Worm (Caenorhabditis elegans) whole organism, L3 larva: ENCODE data around the gene dgtr-1.
A peak's percentile ranks its signal among the peaks of the same experiment; 100 is the strongest.

Source experiments
- ZK546.5 ChIP-seq: sonication (generic microtip); optimal IDR thresholded peaks from 2 replicates; lab custom pipeline; 2017; ENCODE audit warnings: missing biosample characterization, missing genetic modification characterization
- ama-1 ChIP-seq: fragments of 150-350 bp; optimal IDR thresholded peaks from 2 replicates; lab custom pipeline; 2018
- ceh-28 ChIP-seq: fragments of 150-350 bp; optimal IDR thresholded peaks from 2 replicates; lab custom pipeline; 2014; ENCODE audit warnings: missing biosample characterization, missing genetic modification reagents, missing genetic modification characterization
- ceh-82 ChIP-seq: fragments of 150-350 bp; optimal IDR thresholded peaks from 2 replicates; lab custom pipeline; 2014; ENCODE audit warnings: missing biosample characterization, missing genetic modification characterization
- daf-12 ChIP-seq: fragments of 150-350 bp; optimal IDR thresholded peaks from 2 replicates; lab custom pipeline; 2014; ENCODE audit warnings: missing biosample characterization, missing genetic modification reagents, missing genetic modification characterization
- egl-5 ChIP-seq: fragments of 150-350 bp; optimal IDR thresholded peaks from 2 replicates; lab custom pipeline; 2017; ENCODE audit warnings: missing biosample characterization, missing genetic modification reagents, missing genetic modification characterization, inconsistent platforms
- elt-1 ChIP-seq: fragments of 150-350 bp; optimal IDR thresholded peaks from 2 replicates; lab custom pipeline; 2014; ENCODE audit warnings: missing biosample characterization, missing genetic modification characterization
- elt-2 ChIP-seq: sonication (generic microtip); optimal IDR thresholded peaks from 2 replicates; lab custom pipeline; 2016; ENCODE audit warnings: missing genetic modification reagents, mild to moderate bottlenecking, missing genetic modification characterization, missing compliant biosample characterization
- elt-3 ChIP-seq, 3 experiments: fragments of 150-350 bp in 1 of 3; sonication (generic microtip) in 2 of 3; optimal IDR thresholded peaks; 2 replicates in 2 of 3; 4 replicates in 1 of 3; lab custom pipeline; 2014 to 2017; ENCODE audit warnings: missing biosample characterization in 3 of 3, missing genetic modification characterization in 3 of 3
- eor-1 ChIP-seq, 2 experiments: fragments of 150-350 bp; optimal IDR thresholded peaks; 2 replicates each; lab custom pipeline; 2014 to 2018; ENCODE audit warnings: missing biosample characterization in 2 of 2, missing genetic modification characterization in 2 of 2
- fkh-10 ChIP-seq: sonication (generic microtip); optimal IDR thresholded peaks from 2 replicates; lab custom pipeline; 2017; ENCODE audit warnings: missing biosample characterization, missing genetic modification reagents, missing genetic modification characterization
- fkh-2 ChIP-seq: fragments of 150-350 bp; optimal IDR thresholded peaks from 2 replicates; lab custom pipeline; 2014; ENCODE audit warnings: missing biosample characterization, missing genetic modification reagents, missing genetic modification characterization
- fos-1 ChIP-seq: fragments of 150-350 bp; optimal IDR thresholded peaks from 2 replicates; lab custom pipeline; 2014; ENCODE audit warnings: missing biosample characterization, missing genetic modification characterization
- hmg-11 ChIP-seq: sonication (generic microtip); optimal IDR thresholded peaks from 2 replicates; lab custom pipeline; 2016; ENCODE audit warnings: missing genetic modification characterization, missing compliant biosample characterization
- jun-1 ChIP-seq: fragments of 150-350 bp; optimal IDR thresholded peaks from 2 replicates; lab custom pipeline; 2014; ENCODE audit warnings: missing biosample characterization, missing genetic modification reagents, missing genetic modification characterization
- lin-15B ChIP-seq: fragments of 150-350 bp; optimal IDR thresholded peaks from 2 replicates; lab custom pipeline; 2014; ENCODE audit warnings: missing biosample characterization, missing genetic modification characterization
- lin-39 ChIP-seq: fragments of 150-350 bp; optimal IDR thresholded peaks from 2 replicates; lab custom pipeline; 2018; ENCODE audit warnings: missing biosample characterization, missing genetic modification reagents, missing genetic modification characterization
- mdl-1 ChIP-seq: fragments of 150-350 bp; optimal IDR thresholded peaks from 2 replicates; lab custom pipeline; 2014; ENCODE audit warnings: missing biosample characterization, missing genetic modification characterization
- mml-1 ChIP-seq: fragments of 150-350 bp; sonication (generic microtip); optimal IDR thresholded peaks from 3 replicates; lab custom pipeline; 2014; ENCODE audit warnings: missing biosample characterization, missing genetic modification characterization
- nfya-1 ChIP-seq: sonication (generic microtip); optimal IDR thresholded peaks from 2 replicates; lab custom pipeline; 2017; ENCODE audit warnings: missing genetic modification characterization, mild to moderate bottlenecking, missing compliant biosample characterization, antibody characterized with exemption, moderate library complexity; ENCODE audit not compliant: insufficient read depth
- nhr-11 ChIP-seq: fragments of 150-350 bp; optimal IDR thresholded peaks from 2 replicates; lab custom pipeline; 2014; ENCODE audit warnings: missing biosample characterization, missing genetic modification characterization
- nhr-12 ChIP-seq: fragments of 150-350 bp; optimal IDR thresholded peaks from 2 replicates; lab custom pipeline; 2014; ENCODE audit warnings: missing biosample characterization, missing genetic modification characterization
- nhr-23 ChIP-seq: fragments of 150-350 bp; optimal IDR thresholded peaks from 2 replicates; lab custom pipeline; 2014; ENCODE audit warnings: missing biosample characterization, missing genetic modification reagents, missing genetic modification characterization
- nhr-25 ChIP-seq: sonication (generic microtip); optimal IDR thresholded peaks from 2 replicates; lab custom pipeline; 2017; ENCODE audit warnings: missing biosample characterization, missing genetic modification characterization
- nhr-43 ChIP-seq: sonication (generic microtip); optimal IDR thresholded peaks from 2 replicates; lab custom pipeline; 2016; ENCODE audit warnings: mild to moderate bottlenecking, missing genetic modification characterization, missing compliant biosample characterization; ENCODE audit not compliant: poor library complexity, severe bottlenecking
- nhr-67 ChIP-seq: fragments of 150-350 bp; optimal IDR thresholded peaks from 2 replicates; lab custom pipeline; 2014; ENCODE audit warnings: missing biosample characterization, missing genetic modification characterization
- nhr-77 ChIP-seq: fragments of 150-350 bp; optimal IDR thresholded peaks from 2 replicates; lab custom pipeline; 2014; ENCODE audit warnings: missing biosample characterization, missing genetic modification characterization
- pha-4 ChIP-seq: fragments of 150-350 bp; optimal IDR thresholded peaks from 2 replicates; lab custom pipeline; 2014; ENCODE audit warnings: missing biosample characterization, missing genetic modification reagents, missing genetic modification characterization
- pqm-1 ChIP-seq: fragments of 150-350 bp; optimal IDR thresholded peaks from 2 replicates; lab custom pipeline; 2017; ENCODE audit warnings: missing biosample characterization, missing genetic modification characterization, inconsistent platforms
- skn-1 ChIP-seq: fragments of 150-350 bp; optimal IDR thresholded peaks from 2 replicates; lab custom pipeline; 2014; ENCODE audit warnings: missing biosample characterization, missing genetic modification characterization
- snpc-4 ChIP-seq: fragments of 150-350 bp; optimal IDR thresholded peaks from 2 replicates; lab custom pipeline; 2014; ENCODE audit warnings: missing biosample characterization, missing genetic modification characterization
- unc-39 ChIP-seq: sonication (generic microtip); optimal IDR thresholded peaks from 4 replicates; lab custom pipeline; 2017; ENCODE audit warnings: missing biosample characterization, missing genetic modification characterization
- unc-62 ChIP-seq: fragments of 150-350 bp; sonication (generic microtip); optimal IDR thresholded peaks from 4 replicates; lab custom pipeline; 2014; ENCODE audit warnings: missing biosample characterization, missing genetic modification reagents, missing genetic modification characterization
- zag-1 ChIP-seq: fragments of 150-350 bp; optimal IDR thresholded peaks from 2 replicates; lab custom pipeline; 2014; ENCODE audit warnings: missing biosample characterization, missing genetic modification characterization
- ztf-11 ChIP-seq: fragments of 150-350 bp; optimal IDR thresholded peaks from 2 replicates; lab custom pipeline; 2014; ENCODE audit warnings: missing biosample characterization, missing genetic modification characterization
- ztf-4 ChIP-seq: fragments of 150-350 bp; optimal IDR thresholded peaks from 2 replicates; lab custom pipeline; 2014; ENCODE audit warnings: missing biosample characterization, missing genetic modification characterization

dgtr-1 gene

DNA sequence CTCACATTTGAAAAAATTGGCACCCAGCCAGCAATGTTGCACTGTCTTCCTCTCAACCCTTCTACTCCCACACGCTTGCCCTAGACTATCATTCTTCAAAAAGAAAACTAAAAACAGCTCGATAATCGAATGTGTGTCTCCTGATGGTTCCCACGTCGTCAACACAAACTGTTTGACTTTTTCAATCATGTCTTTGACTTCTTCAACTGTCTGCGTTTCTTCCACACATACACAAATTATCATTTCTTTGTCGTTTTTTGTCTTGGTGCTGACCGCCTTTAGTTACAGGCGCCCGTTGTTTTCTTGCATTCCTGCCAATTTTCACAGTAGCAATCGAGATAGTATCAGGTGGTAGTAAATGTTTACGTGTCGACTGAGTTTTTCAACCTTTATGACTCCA lies 34.3 kb upstream of the dgtr-1 start:
- TF ChIP-seq nhr-67 (no peak), elt-2 (tag; lab: Kevin White, UChicago) (peak; percentile 63), pha-4 (peak; percentile 14)

DNA sequence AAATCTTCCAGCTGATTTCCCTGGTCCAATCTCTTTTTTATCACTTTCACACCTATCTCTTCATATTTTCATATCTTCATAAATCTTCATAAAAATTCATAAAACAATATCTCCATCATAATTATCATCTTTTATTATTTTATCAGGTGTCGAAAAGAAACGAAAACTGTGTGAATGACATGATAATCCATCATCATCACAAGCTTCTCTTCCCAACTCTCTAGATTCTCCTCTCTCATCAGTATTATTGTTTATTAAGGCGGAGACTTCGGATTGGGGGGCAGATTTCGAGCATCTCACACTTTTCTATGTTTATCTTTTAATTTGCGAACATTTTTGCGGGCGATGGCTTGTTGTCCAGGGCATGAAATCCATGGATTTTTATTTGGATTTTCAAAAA lies 32.7 kb upstream of the dgtr-1 start:
- TF ChIP-seq ama-1 (lab: Kevin White, UChicago) = no peak
- no peak for TF ChIP-seq jun-1 (tag; lab: Kevin White, UChicago)
- no peak for TF ChIP-seq egl-5 (tag; lab: Kevin White, UChicago)
- TF ChIP-seq nhr-11 = no peak
- TF ChIP-seq ZK546.5 (tag; lab: Kevin White, UChicago) = no peak
- no peak for TF ChIP-seq fkh-2
- no peak for TF ChIP-seq ztf-11
- TF ChIP-seq nhr-25 (tag; lab: Kevin White, UChicago) = no peak
- TF ChIP-seq elt-2 (tag; lab: Kevin White, UChicago) = no peak
- no peak for TF ChIP-seq pha-4
- TF ChIP-seq mml-1 (tag; lab: Kevin White, UChicago) = no peak
- no peak for TF ChIP-seq unc-39 (tag; lab: Kevin White, UChicago)
- no peak for TF ChIP-seq fkh-10 (GFP tag; lab: Kevin White, UChicago)
- no peak for TF ChIP-seq pqm-1 (tag; lab: Kevin White, UChicago)

DNA sequence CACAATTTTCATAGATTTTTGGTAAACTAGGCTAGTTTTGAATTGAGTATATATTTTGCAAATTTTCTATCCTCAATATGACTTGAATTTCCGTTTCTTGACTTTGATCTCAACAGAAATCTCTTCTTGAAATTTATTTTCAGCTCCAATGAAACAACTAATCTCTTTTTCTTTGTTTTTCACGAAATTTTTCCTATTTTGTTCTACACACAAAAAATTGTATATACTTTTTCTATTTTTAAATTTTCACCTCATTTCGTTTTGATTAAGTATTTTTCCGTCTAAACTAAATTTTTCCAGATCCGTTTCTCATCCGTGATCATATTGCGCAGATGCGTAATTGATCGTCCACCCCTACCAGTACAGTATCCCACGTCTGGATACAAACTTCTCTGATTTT lies 32.1 kb upstream of the dgtr-1 start, which contains the start of gene unc-83:
Gene unc-83, plus strand, starts transcription at position 301 of the 400 bp plus-strand sequence.
- TF ChIP-seq ztf-4 (tag; lab: Kevin White, UChicago) = no peak
- no peak for TF ChIP-seq zag-1 (tag; lab: Kevin White, UChicago)
- no peak for TF ChIP-seq ceh-82 (tag; lab: Kevin White, UChicago)
- no peak for TF ChIP-seq fos-1 (tag; lab: Kevin White, UChicago)
- TF ChIP-seq elt-1 (tag; lab: Kevin White, UChicago) = no peak
- no peak for TF ChIP-seq ceh-28
- TF ChIP-seq nhr-12 = no peak
- TF ChIP-seq nhr-23 (tag; lab: Kevin White, UChicago) = no peak
- no peak for TF ChIP-seq eor-1 (tag; optimal IDR thresholded peaks at IDR 0.05; lab: Kevin White, UChicago)
- no peak for TF ChIP-seq lin-15B (tag; lab: Kevin White, UChicago)
- no peak for TF ChIP-seq nhr-43 (tag; lab: Kevin White, UChicago)
- no peak for TF ChIP-seq daf-12
- TF ChIP-seq hmg-11 (tag; lab: Kevin White, UChicago) = no peak
- TF ChIP-seq elt-3 (tag; optimal IDR thresholded peaks at IDR 0.05; lab: Kevin White, UChicago) = no peak
- no peak for TF ChIP-seq nhr-77 (tag; lab: Kevin White, UChicago)

DNA sequence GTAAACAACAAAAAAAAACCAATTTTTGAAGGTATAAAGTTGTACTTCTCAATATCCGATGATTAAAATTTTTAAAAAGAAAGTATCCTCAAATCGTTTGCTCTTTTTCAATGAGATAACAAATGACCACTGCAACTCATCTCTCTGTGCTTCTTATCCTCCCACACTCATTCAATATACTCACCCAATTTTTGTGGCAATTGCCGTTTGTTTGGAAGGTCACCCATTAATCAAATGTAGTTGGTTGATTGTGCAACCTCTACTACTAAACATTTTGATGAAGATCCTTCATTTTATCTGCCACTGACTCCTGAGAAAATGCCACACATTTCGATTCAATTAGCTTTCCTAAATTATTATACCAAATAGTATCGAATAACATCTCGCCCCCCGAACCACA lies 29.2 kb upstream of the dgtr-1 start:
- peak; percentile 14 for TF ChIP-seq egl-5 (tag; lab: Kevin White, UChicago)
- TF ChIP-seq elt-2 (tag; lab: Kevin White, UChicago) = no peak

DNA sequence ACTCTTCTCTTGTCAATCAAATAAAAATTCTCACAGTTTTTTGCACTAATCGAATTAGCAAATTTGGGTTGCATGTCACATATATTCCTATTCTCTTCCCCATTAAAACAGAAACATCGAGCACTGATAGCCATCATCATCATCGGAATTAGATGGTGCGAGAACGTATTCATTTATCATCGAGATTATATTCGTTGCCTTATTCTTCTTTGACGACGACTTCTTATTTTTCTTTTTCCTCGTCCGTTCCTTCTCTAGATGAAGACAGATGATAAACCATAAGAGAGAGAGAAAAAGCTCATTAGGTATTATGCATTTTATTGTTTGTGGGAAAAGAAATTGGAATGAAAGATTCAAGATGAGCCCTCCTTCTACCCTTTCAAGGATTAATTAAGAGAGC lies 25.7 kb upstream of the dgtr-1 start:
- no peak for TF ChIP-seq lin-39
- TF ChIP-seq nfya-1 = no peak
- no peak for TF ChIP-seq unc-39 (tag; lab: Kevin White, UChicago)
- TF ChIP-seq unc-62 (GFP tag; lab: Kevin White, UChicago) = no peak
- peak; percentile 56 for TF ChIP-seq elt-1 (tag; lab: Kevin White, UChicago)

DNA sequence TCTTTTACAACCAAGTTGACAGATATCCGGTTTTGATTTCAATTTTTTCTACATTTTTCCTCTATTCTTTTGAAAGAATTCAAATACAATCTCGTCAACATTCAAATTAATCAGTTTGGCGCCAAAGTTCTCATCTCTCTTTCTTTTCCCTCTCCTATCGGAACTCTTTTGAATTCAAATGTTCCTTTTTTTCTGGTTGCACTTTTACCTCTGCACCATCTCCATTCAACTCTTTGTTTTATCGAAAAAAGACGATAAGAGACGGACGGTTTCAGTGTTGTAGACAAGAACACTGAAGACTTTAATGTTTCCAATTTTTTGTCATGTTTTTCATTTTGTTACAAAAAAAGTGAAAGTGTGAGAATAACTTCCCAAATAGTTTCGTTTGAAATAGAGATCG lies 20.9 kb upstream of the dgtr-1 start:
- peak; percentile 39 for TF ChIP-seq skn-1 (tag; lab: Kevin White, UChicago)
- TF ChIP-seq mdl-1 (tag; lab: Kevin White, UChicago) = no peak
- no peak for TF ChIP-seq daf-12
- TF ChIP-seq pha-4 = peak; percentile 52
- no peak for TF ChIP-seq ZK546.5 (tag; lab: Kevin White, UChicago)
- no peak for TF ChIP-seq snpc-4 (tag; lab: Kevin White, UChicago)
- TF ChIP-seq elt-2 (tag; lab: Kevin White, UChicago) = peak; percentile 87
- TF ChIP-seq pqm-1 (tag; lab: Kevin White, UChicago) = peak; percentile 76
